Worm (Caenorhabditis elegans): Measurements from ENCODE around the gene zchc-1A.

The zchc-1A gene

ce11 chrX:5213565-5213964 lies 39.4 kb downstream of the zchc-1A start (continued):
- TF ChIP-seq mbf-1 (tag; optimal IDR thresholded peaks at IDR 0.05) (no peak), C34F6.9 (tag; optimal IDR thresholded peaks at IDR 0.05) (no peak), nhr-10 (tag; optimal IDR thresholded peaks at IDR 0.05) (no peak), nhr-6 (tag; optimal IDR thresholded peaks at IDR 0.05) (no peak), ztf-4 (tag; optimal IDR thresholded peaks at IDR 0.05) (no peak), mab-5 (tag; optimal IDR thresholded peaks at IDR 0.05) (no peak), blmp-1 (tag; optimal IDR thresholded peaks at IDR 0.05; ENCODE audit: insufficient read depth) (no peak), zag-1 (tag; optimal IDR thresholded peaks at IDR 0.05) (no peak), crh-2 (tag; optimal IDR thresholded peaks at IDR 0.05) (peak; percentile 72), nhr-129 (tag; optimal IDR thresholded peaks at IDR 0.05) (peak; percentile 93), R02D3.7 (tag; optimal IDR thresholded peaks at IDR 0.05) (no peak), ceh-16 (tag; optimal IDR thresholded peaks at IDR 0.05) (no peak), fos-1 (tag; optimal IDR thresholded peaks at IDR 0.05) (peak; percentile 94), ceh-82 (tag; optimal IDR thresholded peaks at IDR 0.05) (no peak), ama-1 (optimal IDR thresholded peaks at IDR 0.05) (no peak), skn-1 (tag; optimal IDR thresholded peaks at IDR 0.05) (no peak)

- TF ChIP-seq nhr-237 (tag; optimal IDR thresholded peaks at IDR 0.05) (no peak), Y55F3AM.14 (GFP tag; optimal IDR thresholded peaks at IDR 0.05) (no peak), ZK546.5 (tag; optimal IDR thresholded peaks at IDR 0.05) (no peak), nhr-10 (tag; optimal IDR thresholded peaks at IDR 0.05) (no peak), nhr-23 (tag; optimal IDR thresholded peaks at IDR 0.05) (no peak), nhr-21 (tag; optimal IDR thresholded peaks at IDR 0.05) (no peak), sem-4 (tag; optimal IDR thresholded peaks at IDR 0.05) (no peak), ztf-11 (tag; optimal IDR thresholded peaks at IDR 0.05) (no peak), mdl-1 (tag; optimal IDR thresholded peaks at IDR 0.05) (no peak), unc-62 (GFP tag; optimal IDR thresholded peaks at IDR 0.05) (no peak), ama-1 (optimal IDR thresholded peaks at IDR 0.05) (no peak), lin-11 (tag; optimal IDR thresholded peaks at IDR 0.05) (no peak), ztf-1 (GFP tag; conservative IDR thresholded peaks at IDR 0.05) (no peak), nhr-6 (tag; optimal IDR thresholded peaks at IDR 0.05) (no peak), sma-3 (GFP tag; optimal IDR thresholded peaks at IDR 0.05) (no peak), peb-1 (tag; optimal IDR thresholded peaks at IDR 0.05) (no peak), nhr-77 (tag; optimal IDR thresholded peaks at IDR 0.05) (no peak), gmeb-1 (tag; optimal IDR thresholded peaks at IDR 0.05) (no peak)
Measured at ce11 chrX:5214790-5215189, 40.6 kb downstream of the zchc-1A start.

- TF ChIP-seq skn-1 (tag; optimal IDR thresholded peaks at IDR 0.05) (no peak), ZK546.5 (tag; optimal IDR thresholded peaks at IDR 0.05) (no peak), fos-1 (tag; optimal IDR thresholded peaks at IDR 0.05) (no peak), nhr-21 (tag; optimal IDR thresholded peaks at IDR 0.05) (no peak), gmeb-1 (tag; optimal IDR thresholded peaks at IDR 0.05) (no peak), elt-3 (tag; optimal IDR thresholded peaks at IDR 0.05) (no peak), lin-39 (tag; optimal IDR thresholded peaks at IDR 0.05) (no peak), sma-3 (GFP tag; optimal IDR thresholded peaks at IDR 0.05) (no peak), lin-11 (tag; optimal IDR thresholded peaks at IDR 0.05) (no peak), ztf-1 (GFP tag; conservative IDR thresholded peaks at IDR 0.05) (no peak), unc-39 (tag; optimal IDR thresholded peaks at IDR 0.05) (no peak), nhr-77 (tag; optimal IDR thresholded peaks at IDR 0.05) (no peak), sma-9 (GFP tag; optimal IDR thresholded peaks at IDR 0.05) (no peak), sma-9 (tag; optimal IDR thresholded peaks at IDR 0.05) (no peak), nhr-10 (tag; optimal IDR thresholded peaks at IDR 0.05) (no peak), R02D3.7 (tag; optimal IDR thresholded peaks at IDR 0.05) (no peak), ceh-82 (tag; optimal IDR thresholded peaks at IDR 0.05) (no peak), crh-2 (tag; optimal IDR thresholded peaks at IDR 0.05) (no peak), sem-4 (tag; optimal IDR thresholded peaks at IDR 0.05) (no peak), unc-55 (GFP tag; optimal IDR thresholded peaks at IDR 0.05) (no peak)
Measured at ce11 chrX:5216063-5216462, 41.9 kb downstream of the zchc-1A start, which contains the start of gene hrpa-2. Gene hrpa-2 (plus strand): TSS chrX:5216363.

ce11 chrX:5218323-5218722 lies 44.2 kb downstream of the zchc-1A start:
- TF ChIP-seq nhr-21 (tag; optimal IDR thresholded peaks at IDR 0.05) (no peak), nhr-11 (tag; optimal IDR thresholded peaks at IDR 0.05) (no peak), mab-5 (tag; optimal IDR thresholded peaks at IDR 0.05) (no peak), lsy-2 (tag; optimal IDR thresholded peaks at IDR 0.05) (no peak), ZK546.5 (tag; optimal IDR thresholded peaks at IDR 0.05) (no peak), mdl-1 (tag; optimal IDR thresholded peaks at IDR 0.05) (no peak), gmeb-1 (tag; optimal IDR thresholded peaks at IDR 0.05) (no peak), ceh-82 (tag; optimal IDR thresholded peaks at IDR 0.05) (no peak), blmp-1 (tag; optimal IDR thresholded peaks at IDR 0.05; ENCODE audit: insufficient read depth) (no peak), nhr-77 (tag; optimal IDR thresholded peaks at IDR 0.05) (no peak), R02D3.7 (tag; optimal IDR thresholded peaks at IDR 0.05) (no peak), elt-1 (tag; optimal IDR thresholded peaks at IDR 0.05) (no peak), snpc-4 (tag; optimal IDR thresholded peaks at IDR 0.05) (no peak), skn-1 (tag; optimal IDR thresholded peaks at IDR 0.05) (no peak), nhr-237 (tag; optimal IDR thresholded peaks at IDR 0.05) (no peak), sma-9 (GFP tag; optimal IDR thresholded peaks at IDR 0.05) (no peak), sma-9 (tag; optimal IDR thresholded peaks at IDR 0.05) (no peak), unc-62 (GFP tag; optimal IDR thresholded peaks at IDR 0.05) (no peak), C34F6.9 (tag; optimal IDR thresholded peaks at IDR 0.05) (no peak)
